Fruit fly (Drosophila melanogaster) whole organism, embryonic: ENCODE data around the gene CG13008.
A peak's percentile ranks its signal among the peaks of the same experiment; 100 is the strongest.

Experiments
- ATbp ChIP-seq: fragments of 200-800 bp; sonication (Bioruptor generic); optimal IDR thresholded peaks from 2 replicates; lab custom pipeline; 2017; ENCODE audit warnings: missing biosample characterization, mild to moderate bottlenecking, missing genetic modification characterization, missing genetic modification reagents
- Bgb ChIP-seq: fragments of 200-800 bp; sonication (Bioruptor generic); IDR thresholded peaks from 2 replicates; pipeline ENCODE4 v1.3.6; 2022; ENCODE audit warnings: missing biosample characterization, missing genetic modification characterization; ENCODE audit not compliant: partially characterized antibody
- CG10209 ChIP-seq: fragments of 200-800 bp; sonication (Bioruptor generic); optimal IDR thresholded peaks from 3 replicates; lab custom pipeline; 2017; ENCODE audit warnings: missing biosample characterization, mild to moderate bottlenecking, missing genetic modification characterization, missing genetic modification reagents
- CG10267 ChIP-seq: fragments of 200-800 bp; sonication (Bioruptor generic); optimal IDR thresholded peaks from 2 replicates; lab custom pipeline; 2018; ENCODE audit warnings: missing biosample characterization, mild to moderate bottlenecking, missing genetic modification characterization, moderate library complexity
- CG10274 ChIP-seq: fragments of 200-800 bp; sonication (Bioruptor generic); optimal IDR thresholded peaks from 3 replicates; lab custom pipeline; 2017; ENCODE audit warnings: missing biosample characterization, mild to moderate bottlenecking, missing genetic modification characterization
- CG11504 ChIP-seq: fragments of 200-800 bp; sonication (Bioruptor generic); optimal IDR thresholded peaks from 3 replicates; lab custom pipeline; 2019; ENCODE audit warnings: missing biosample characterization, mild to moderate bottlenecking, missing genetic modification characterization, moderate library complexity
- CG12236 ChIP-seq: fragments of 200-800 bp; sonication (Bioruptor generic); optimal IDR thresholded peaks from 2 replicates; lab custom pipeline; 2016; ENCODE audit warnings: missing biosample characterization, missing genetic modification characterization
- CG13624 ChIP-seq: fragments of 200-800 bp; sonication (Bioruptor generic); optimal IDR thresholded peaks from 2 replicates; lab custom pipeline; 2016; ENCODE audit warnings: missing biosample characterization, missing genetic modification characterization
- CG15479 ChIP-seq: fragments of 200-800 bp; sonication (Bioruptor generic); optimal IDR thresholded peaks from 3 replicates; lab custom pipeline; 2019; ENCODE audit warnings: missing biosample characterization, mild to moderate bottlenecking, missing genetic modification characterization, moderate library complexity
- CG15514 ChIP-seq: fragments of 200-800 bp; sonication (Bioruptor generic); optimal IDR thresholded peaks from 3 replicates; lab custom pipeline; 2017; ENCODE audit warnings: missing biosample characterization, missing genetic modification characterization, mild to moderate bottlenecking, moderate library complexity, missing genetic modification reagents
- CG17361 ChIP-seq: fragments of 200-800 bp; sonication (Bioruptor generic); IDR thresholded peaks from 3 replicates; pipeline ENCODE4 v1.3.6; 2022; ENCODE audit warnings: missing biosample characterization, missing genetic modification characterization
- CG17912 ChIP-seq: fragments of 200-800 bp; sonication (Bioruptor generic); optimal IDR thresholded peaks from 2 replicates; lab custom pipeline; 2018; ENCODE audit warnings: missing biosample characterization, mild to moderate bottlenecking, missing genetic modification characterization
- CG18764 ChIP-seq: fragments of 200-800 bp; sonication (Bioruptor generic); optimal IDR thresholded peaks from 3 replicates; lab custom pipeline; 2016; ENCODE audit warnings: missing biosample characterization, missing genetic modification characterization
- CG30020 ChIP-seq: fragments of 200-800 bp; optimal IDR thresholded peaks from 2 replicates; lab custom pipeline; 2019; ENCODE audit warnings: missing biosample characterization, mild to moderate bottlenecking, missing genetic modification characterization, moderate library complexity
- CG31224 ChIP-seq: fragments of 200-800 bp; sonication (Bioruptor generic); IDR thresholded peaks from 2 replicates; pipeline ENCODE4 v1.3.6; 2022; ENCODE audit warnings: missing biosample characterization, missing genetic modification characterization
- CG3163 ChIP-seq: fragments of 200-800 bp; sonication (Bioruptor generic); optimal IDR thresholded peaks from 3 replicates; lab custom pipeline; 2016; ENCODE audit warnings: missing biosample characterization, missing genetic modification characterization
- CG32772 ChIP-seq: fragments of 200-800 bp; sonication (Bioruptor generic); IDR thresholded peaks from 2 replicates; pipeline ENCODE4 v1.3.6; 2022; ENCODE audit warnings: missing biosample characterization, missing genetic modification characterization
- CG3407 ChIP-seq: fragments of 200-800 bp; sonication (Bioruptor generic); optimal IDR thresholded peaks from 2 replicates; lab custom pipeline; 2018; ENCODE audit warnings: missing biosample characterization, mild to moderate bottlenecking, missing genetic modification characterization
- CG4282 ChIP-seq: fragments of 200-800 bp; sonication (Bioruptor generic); optimal IDR thresholded peaks from 2 replicates; lab custom pipeline; 2016; ENCODE audit warnings: missing biosample characterization, missing genetic modification characterization
- CG4360 ChIP-seq: fragments of 200-800 bp; sonication (Bioruptor generic); IDR thresholded peaks from 2 replicates; pipeline ENCODE4 v1.3.6; 2022; ENCODE audit warnings: missing biosample characterization, missing genetic modification characterization
- CG43689 ChIP-seq: fragments of 200-800 bp; sonication (Bioruptor generic); IDR thresholded peaks from 2 replicates; pipeline ENCODE4 v1.3.6; 2022; ENCODE audit warnings: missing biosample characterization, missing genetic modification characterization
- CG4617 ChIP-seq: fragments of 200-800 bp; sonication (Bioruptor generic); optimal IDR thresholded peaks from 3 replicates; lab custom pipeline; 2016; ENCODE audit warnings: missing biosample characterization, missing genetic modification characterization, borderline replicate concordance
- CG6654 ChIP-seq: fragments of 200-800 bp; sonication (Bioruptor generic); optimal IDR thresholded peaks from 2 replicates; lab custom pipeline; 2017; ENCODE audit warnings: missing biosample characterization, mild to moderate bottlenecking, missing genetic modification characterization
- CG6689 ChIP-seq: fragments of 200-800 bp; sonication (Bioruptor generic); IDR thresholded peaks from 2 replicates; pipeline ENCODE4 v1.3.6; 2022; ENCODE audit warnings: missing biosample characterization, missing genetic modification characterization
- CG6791 ChIP-seq: fragments of 200-800 bp; sonication (Bioruptor generic); IDR thresholded peaks from 3 replicates; pipeline ENCODE4 v1.3.6; 2022; ENCODE audit warnings: missing biosample characterization, missing genetic modification characterization; ENCODE audit not compliant: partially characterized antibody
- CG7372 ChIP-seq: fragments of 200-800 bp; sonication (Bioruptor generic); IDR thresholded peaks from 2 replicates; pipeline ENCODE4 v1.3.6; 2022; ENCODE audit warnings: missing biosample characterization, missing genetic modification characterization
- CoRest ChIP-seq: fragments of 200-800 bp; sonication (Bioruptor generic); optimal IDR thresholded peaks from 3 replicates; lab custom pipeline; 2018; ENCODE audit warnings: missing biosample characterization, mild to moderate bottlenecking, missing genetic modification characterization, moderate library complexity
- Dip2 ChIP-seq: fragments of 200-800 bp; sonication (Bioruptor generic); IDR thresholded peaks from 2 replicates; pipeline ENCODE4 v1.3.6; 2022; ENCODE audit warnings: missing biosample characterization, missing genetic modification characterization
- Fer3 ChIP-seq: fragments of 200-800 bp; sonication (Bioruptor generic); optimal IDR thresholded peaks from 2 replicates; lab custom pipeline; 2018; ENCODE audit warnings: missing biosample characterization, mild to moderate bottlenecking, missing genetic modification characterization, moderate library complexity
- HLH54F ChIP-seq: fragments of 200-800 bp; sonication (Bioruptor generic); optimal IDR thresholded peaks from 3 replicates; lab custom pipeline; 2016; ENCODE audit warnings: missing biosample characterization, missing genetic modification characterization
- Hsf ChIP-seq: fragments of 200-800 bp; sonication (Bioruptor generic); optimal IDR thresholded peaks from 3 replicates; lab custom pipeline; 2016; ENCODE audit warnings: missing biosample characterization, missing genetic modification characterization
- Oli ChIP-seq: fragments of 200-800 bp; sonication (Bioruptor generic); optimal IDR thresholded peaks from 2 replicates; lab custom pipeline; 2018; ENCODE audit warnings: missing biosample characterization, mild to moderate bottlenecking, missing genetic modification characterization, moderate library complexity
- ap ChIP-seq: fragments of 200-800 bp; sonication (Bioruptor generic); IDR thresholded peaks from 2 replicates; pipeline ENCODE4 v1.3.6; 2022; ENCODE audit warnings: missing biosample characterization, missing genetic modification characterization
- bcd ChIP-seq: fragments of 200-800 bp; sonication (Bioruptor generic); optimal IDR thresholded peaks from 2 replicates; lab custom pipeline; 2017; ENCODE audit warnings: missing biosample characterization, mild to moderate bottlenecking, missing genetic modification characterization
- chm ChIP-seq: fragments of 200-800 bp; sonication (Bioruptor generic); IDR thresholded peaks from 2 replicates; pipeline ENCODE4 v1.3.6; 2022; ENCODE audit warnings: missing biosample characterization, missing genetic modification characterization
- disco-r ChIP-seq: fragments of 200-800 bp; sonication (Bioruptor generic); optimal IDR thresholded peaks from 2 replicates; lab custom pipeline; 2016; ENCODE audit warnings: missing biosample characterization, missing genetic modification characterization
- gcm2 ChIP-seq: fragments of 200-800 bp; sonication (Bioruptor generic); optimal IDR thresholded peaks from 2 replicates; lab custom pipeline; 2016; ENCODE audit warnings: missing biosample characterization, missing genetic modification characterization
- h ChIP-seq: fragments of >200 bp; optimal IDR thresholded peaks from 2 replicates; lab custom pipeline; 2017
- jigr1 ChIP-seq: fragments of 200-800 bp; sonication (Bioruptor generic); IDR thresholded peaks from 3 replicates; pipeline ENCODE4 v1.3.6; 2022; ENCODE audit warnings: missing biosample characterization, missing genetic modification characterization
- mam ChIP-seq: fragments of 200-800 bp; sonication (Bioruptor generic); optimal IDR thresholded peaks from 3 replicates; lab custom pipeline; 2016; ENCODE audit warnings: missing biosample characterization, missing genetic modification characterization
- nerfin-1 ChIP-seq: fragments of 200-800 bp; sonication (Bioruptor generic); optimal IDR thresholded peaks from 3 replicates; lab custom pipeline; 2019; ENCODE audit warnings: missing biosample characterization, mild to moderate bottlenecking, missing genetic modification characterization, moderate library complexity
- nmo ChIP-seq: fragments of 200-800 bp; sonication (Bioruptor generic); optimal IDR thresholded peaks from 2 replicates; lab custom pipeline; 2018; ENCODE audit warnings: missing biosample characterization, mild to moderate bottlenecking, missing genetic modification characterization, moderate library complexity
- repo ChIP-seq: fragments of 200-800 bp; sonication (Bioruptor generic); optimal IDR thresholded peaks from 2 replicates; lab custom pipeline; 2016; ENCODE audit warnings: missing biosample characterization, missing genetic modification characterization
- schlank ChIP-seq: fragments of 200-800 bp; sonication (Bioruptor generic); optimal IDR thresholded peaks from 2 replicates; lab custom pipeline; 2018; ENCODE audit warnings: missing biosample characterization, mild to moderate bottlenecking, missing genetic modification characterization
- sd ChIP-seq: fragments of 200-800 bp; sonication (Bioruptor generic); optimal IDR thresholded peaks from 3 replicates; lab custom pipeline; 2018; ENCODE audit warnings: missing biosample characterization, mild to moderate bottlenecking, missing genetic modification characterization, moderate library complexity
- sug ChIP-seq: fragments of 200-800 bp; optimal IDR thresholded peaks from 2 replicates; lab custom pipeline; 2019; ENCODE audit warnings: missing biosample characterization, mild to moderate bottlenecking, missing genetic modification characterization, moderate library complexity
- wdn ChIP-seq: fragments of 200-800 bp; sonication (Bioruptor generic); IDR thresholded peaks from 2 replicates; pipeline ENCODE4 v1.3.6; 2022; ENCODE audit warnings: missing biosample characterization, missing genetic modification characterization
- zen2 ChIP-seq: fragments of 200-800 bp; sonication (Bioruptor generic); IDR thresholded peaks from 3 replicates; pipeline ENCODE4 v1.3.6; 2022; ENCODE audit warnings: missing biosample characterization, missing genetic modification characterization; ENCODE audit not compliant: partially characterized antibody

Gene CG13008

DNA sequence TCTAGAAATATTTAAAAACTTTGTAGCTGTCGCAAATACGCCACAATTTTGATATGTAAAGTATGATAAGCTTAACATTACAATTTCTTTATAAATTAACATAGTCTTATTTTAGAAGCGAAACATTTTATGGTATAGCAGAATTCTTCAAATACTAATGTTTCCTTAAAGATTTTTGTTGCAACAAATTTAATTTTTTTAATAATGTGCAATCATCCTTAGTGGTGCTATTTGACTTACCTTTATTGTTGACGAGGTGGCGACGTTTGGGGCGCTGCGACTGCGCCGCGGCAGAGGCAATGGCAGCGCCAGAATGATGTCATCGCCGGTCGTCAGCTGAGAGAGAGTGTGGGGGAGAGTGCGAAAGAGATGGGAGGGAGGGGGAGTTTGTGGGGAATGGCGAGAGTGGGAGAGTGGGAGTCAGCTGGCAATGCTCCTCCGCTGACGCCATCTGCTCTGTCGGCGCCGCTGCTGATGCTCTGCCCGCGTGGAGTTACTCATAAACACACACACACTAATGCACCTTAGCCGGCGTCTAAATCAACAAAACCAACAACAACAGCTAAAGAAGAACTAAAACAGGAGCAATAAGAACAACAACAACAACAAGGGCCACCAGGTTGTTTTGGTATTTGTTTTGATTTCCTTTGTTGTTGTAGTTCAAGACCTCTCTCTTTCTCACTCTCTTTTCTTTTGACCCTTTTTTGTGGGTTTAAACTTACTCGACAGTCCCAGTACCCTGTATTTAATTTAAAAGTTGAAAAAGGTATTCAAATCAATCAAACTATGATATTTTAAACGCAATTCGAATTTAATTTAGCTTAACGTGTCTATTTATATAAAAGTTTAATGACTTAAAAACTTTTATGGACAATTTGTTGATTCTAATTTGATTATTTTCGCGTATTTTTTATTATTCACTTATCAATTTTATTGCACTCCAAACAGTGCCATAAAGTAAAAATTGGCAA is 12.4 kb downstream of the CG13008 start (continued):
- TF ChIP-seq jigr1, result no peak
- TF ChIP-seq CG17912, result no peak
- TF ChIP-seq CG31224 (GFP tag; lab: Robert Waterston, UW), result peak; percentile 35
- peak; percentile 91 for TF ChIP-seq nmo (GFP tag; lab: Kevin White, UChicago)
- peak; percentile 64 for TF ChIP-seq schlank
- peak; percentile 89 for TF ChIP-seq CoRest (tag; lab: Kevin White, UChicago)
- TF ChIP-seq CG6654 (GFP tag; lab: Kevin White, UChicago), result no peak
- TF ChIP-seq CG13624 (GFP tag; lab: Kevin White, UChicago), result no peak
- TF ChIP-seq h (lab: Kevin White, UChicago), result no peak
- TF ChIP-seq CG3407 (GFP tag; lab: Kevin White, UChicago), result peak; percentile 63
- peak; percentile 43 for TF ChIP-seq CG10267 (tag; lab: Kevin White, UChicago)
- TF ChIP-seq sd, result peak; percentile 59
- peak; percentile 47 for TF ChIP-seq sug (tag; lab: Kevin White, UChicago)
- peak; percentile 80 for TF ChIP-seq Oli (tag; lab: Kevin White, UChicago)
- peak; percentile 67 for TF ChIP-seq CG32772
- no peak for TF ChIP-seq CG3163 (GFP tag; lab: Kevin White, UChicago)
- TF ChIP-seq zen2 (GFP tag; lab: Robert Waterston, UW), result no peak
- TF ChIP-seq CG10274, result no peak
- TF ChIP-seq CG10209, result peak; percentile 51
- 0 out of 2 replicates have a peak, but pooled peaks have one; percentile 10 for TF ChIP-seq ap
- TF ChIP-seq HLH54F (GFP tag; lab: Kevin White, UChicago), result no peak
- no peak for TF ChIP-seq CG7372 (GFP tag; lab: Robert Waterston, UW)
- peak; percentile 71 for TF ChIP-seq ATbp
- TF ChIP-seq CG4617 (GFP tag; lab: Kevin White, UChicago), result no peak
- peak; percentile 10 for TF ChIP-seq CG18764
- TF ChIP-seq nerfin-1 (tag; lab: Kevin White, UChicago), result peak; percentile 1
- peak; percentile 86 for TF ChIP-seq CG11504 (tag; lab: Kevin White, UChicago)
- TF ChIP-seq Bgb (GFP tag; lab: Robert Waterston, UW), result peak; percentile 19; the same call in 1 of the 2 replicates
- TF ChIP-seq CG6791 (GFP tag; lab: Robert Waterston, UW), result no peak
- peak; percentile 35 for TF ChIP-seq disco-r (GFP tag; lab: Kevin White, UChicago)
- peak; percentile 60 for TF ChIP-seq bcd (GFP tag; lab: Kevin White, UChicago)
- TF ChIP-seq mam (GFP tag; lab: Kevin White, UChicago), result peak; percentile 71
- TF ChIP-seq chm (GFP tag; lab: Robert Waterston, UW), result no peak
- TF ChIP-seq CG15514 (GFP tag; lab: Kevin White, UChicago), result peak; percentile 20
- TF ChIP-seq CG30020 (tag; lab: Kevin White, UChicago), result no peak
- peak; percentile 95 for TF ChIP-seq CG4360
- TF ChIP-seq Hsf (GFP tag; lab: Kevin White, UChicago), result peak; percentile 63
- no peak for TF ChIP-seq repo
- no peak for TF ChIP-seq CG4282 (GFP tag; lab: Kevin White, UChicago)
- TF ChIP-seq CG15479 (GFP tag; lab: Kevin White, UChicago), result no peak
- TF ChIP-seq CG17361 (GFP tag; lab: Robert Waterston, UW), result peak; percentile 76; the same call in 2 of the 3 replicates
- peak; percentile 19; the same call in 1 of the 2 replicates for TF ChIP-seq CG43689
- peak; percentile 53 for TF ChIP-seq wdn (GFP tag; lab: Robert Waterston, UW)
- TF ChIP-seq CG12236, result peak; percentile 27
- TF ChIP-seq Dip2 (GFP tag; lab: Robert Waterston, UW), result no peak
- peak; percentile 10 for TF ChIP-seq gcm2 (GFP tag; lab: Kevin White, UChicago)
- TF ChIP-seq Fer3 (tag; lab: Kevin White, UChicago), result peak; percentile 58
- TF ChIP-seq CG6689, result peak; percentile 76
